Fruit fly (Drosophila melanogaster) whole organism, embryonic: Measurements from ENCODE around the gene Kmn1.

Experiments
- ATbp ChIP-seq: fragments of 200-800 bp; sonication (Bioruptor generic); optimal IDR thresholded peaks from 2 replicates; lab custom pipeline; 2017; ENCODE audit warnings: missing biosample characterization, mild to moderate bottlenecking, missing genetic modification characterization, missing genetic modification reagents
- Ada2b ChIP-seq: fragments of 200-800 bp; sonication (Bioruptor generic); IDR thresholded peaks from 2 replicates; pipeline ENCODE4 v1.3.6; 2022; ENCODE audit warnings: missing biosample characterization, missing genetic modification characterization
- Asciz ChIP-seq: fragments of 200-800 bp; sonication (Bioruptor generic); optimal IDR thresholded peaks from 2 replicates; lab custom pipeline; 2017; ENCODE audit warnings: missing biosample characterization, mild to moderate bottlenecking, missing genetic modification characterization, missing genetic modification reagents
- Awh ChIP-seq: fragments of 200-800 bp; sonication (Bioruptor generic); IDR thresholded peaks from 2 replicates; pipeline ENCODE4, ENCODE4 v1.3.6; 2022; ENCODE audit warnings: missing biosample characterization, missing genetic modification characterization
- BtbVII ChIP-seq: fragments of 200-800 bp; sonication (Bioruptor generic); optimal IDR thresholded peaks from 3 replicates; lab custom pipeline; 2017; ENCODE audit warnings: missing biosample characterization, mild to moderate bottlenecking, missing genetic modification characterization
- C15 ChIP-seq: fragments of 200-800 bp; sonication (Bioruptor generic); IDR thresholded peaks from 3 replicates; pipeline ENCODE4 v1.3.6; 2022; ENCODE audit warnings: missing biosample characterization, missing genetic modification characterization
- CG10654 ChIP-seq: fragments of 200-800 bp; sonication (Bioruptor generic); optimal IDR thresholded peaks from 2 replicates; lab custom pipeline; 2016; ENCODE audit warnings: missing biosample characterization, missing genetic modification characterization
- CG11398 ChIP-seq: fragments of 200-800 bp; sonication (Bioruptor generic); optimal IDR thresholded peaks from 2 replicates; lab custom pipeline; 2016; ENCODE audit warnings: missing biosample characterization, missing genetic modification characterization
- CG12219 ChIP-seq: fragments of 200-800 bp; sonication (Bioruptor generic); optimal IDR thresholded peaks from 3 replicates; lab custom pipeline; 2018; ENCODE audit warnings: missing biosample characterization, mild to moderate bottlenecking, missing genetic modification characterization
- CG2712 ChIP-seq: fragments of 200-800 bp; optimal IDR thresholded peaks from 3 replicates; lab custom pipeline; 2019; ENCODE audit warnings: missing biosample characterization, mild to moderate bottlenecking, missing genetic modification characterization, moderate library complexity
- CG3163 ChIP-seq: fragments of 200-800 bp; sonication (Bioruptor generic); optimal IDR thresholded peaks from 3 replicates; lab custom pipeline; 2016; ENCODE audit warnings: missing biosample characterization, missing genetic modification characterization
- CG32772 ChIP-seq: fragments of 200-800 bp; sonication (Bioruptor generic); IDR thresholded peaks from 2 replicates; pipeline ENCODE4 v1.3.6; 2022; ENCODE audit warnings: missing biosample characterization, missing genetic modification characterization
- CG34376 ChIP-seq: fragments of 200-800 bp; sonication (Bioruptor generic); optimal IDR thresholded peaks from 2 replicates; lab custom pipeline; 2018; ENCODE audit warnings: missing biosample characterization, mild to moderate bottlenecking, missing genetic modification characterization
- CG4730 ChIP-seq: fragments of 200-800 bp; sonication (Bioruptor generic); IDR thresholded peaks from 2 replicates; pipeline ENCODE4 v1.3.6; 2022; ENCODE audit warnings: missing biosample characterization, missing genetic modification characterization
- CG5180 ChIP-seq: fragments of 200-800 bp; sonication (Bioruptor generic); optimal IDR thresholded peaks from 3 replicates; lab custom pipeline; 2017; ENCODE audit warnings: missing biosample characterization, missing genetic modification characterization, mild to moderate bottlenecking, moderate library complexity, missing genetic modification reagents
- CG5245 ChIP-seq: fragments of 200-800 bp; sonication (Bioruptor generic); optimal IDR thresholded peaks from 3 replicates; lab custom pipeline; 2016; ENCODE audit warnings: missing biosample characterization, missing genetic modification characterization
- CG6272 ChIP-seq: fragments of 200-800 bp; sonication (Bioruptor generic); IDR thresholded peaks from 2 replicates; pipeline ENCODE4 v1.3.6; 2022; ENCODE audit warnings: missing biosample characterization, missing genetic modification characterization
- CG6765 ChIP-seq: fragments of 200-800 bp; sonication (Bioruptor generic); optimal IDR thresholded peaks from 3 replicates; lab custom pipeline; 2017; ENCODE audit warnings: missing biosample characterization, mild to moderate bottlenecking, missing genetic modification characterization
- CG6854 ChIP-seq: fragments of 200-800 bp; sonication (Bioruptor generic); optimal IDR thresholded peaks from 3 replicates; lab custom pipeline; 2017; ENCODE audit warnings: missing biosample characterization, mild to moderate bottlenecking, missing genetic modification characterization
- CG8478 ChIP-seq: fragments of >200 bp; optimal IDR thresholded peaks from 2 replicates; lab custom pipeline; 2018
- CG9609 ChIP-seq: fragments of 200-800 bp; sonication (Bioruptor generic); optimal IDR thresholded peaks from 3 replicates; lab custom pipeline; 2016; ENCODE audit warnings: missing biosample characterization, missing genetic modification characterization
- D19A ChIP-seq: fragments of 200-800 bp; optimal IDR thresholded peaks from 3 replicates; lab custom pipeline; 2019; ENCODE audit warnings: missing biosample characterization, mild to moderate bottlenecking, missing genetic modification characterization, moderate library complexity
- Lpt ChIP-seq: fragments of >200 bp; optimal IDR thresholded peaks from 2 replicates; lab custom pipeline; 2018; ENCODE audit warnings: missing biosample characterization, missing genetic modification characterization
- Myb ChIP-seq: fragments of 200-800 bp; sonication (Bioruptor generic); optimal IDR thresholded peaks from 2 replicates; lab custom pipeline; 2016; ENCODE audit warnings: missing biosample characterization, missing genetic modification characterization
- Nf-YA ChIP-seq: fragments of 200-800 bp; sonication (Bioruptor generic); IDR thresholded peaks from 2 replicates; pipeline ENCODE4 v1.3.6; 2022; ENCODE audit warnings: missing biosample characterization, missing genetic modification characterization
- NfI ChIP-seq: fragments of 200-800 bp; sonication (Bioruptor generic); optimal IDR thresholded peaks from 3 replicates; lab custom pipeline; 2018; ENCODE audit warnings: missing biosample characterization, mild to moderate bottlenecking, missing genetic modification characterization, moderate library complexity
- Ravus ChIP-seq: fragments of 200-800 bp; sonication (Bioruptor generic); IDR thresholded peaks from 2 replicates; pipeline ENCODE4 v1.3.6; 2022; ENCODE audit warnings: missing biosample characterization, missing genetic modification characterization
- ash1 ChIP-seq: fragments of 200-800 bp; sonication (Bioruptor generic); optimal IDR thresholded peaks from 2 replicates; lab custom pipeline; 2018; ENCODE audit warnings: missing biosample characterization, mild to moderate bottlenecking, missing genetic modification characterization
- az2 ChIP-seq: fragments of 200-800 bp; sonication (Bioruptor generic); optimal IDR thresholded peaks from 3 replicates; lab custom pipeline; 2016; ENCODE audit warnings: missing biosample characterization, missing genetic modification characterization
- crol ChIP-seq: fragments of 200-800 bp; sonication (Bioruptor generic); IDR thresholded peaks from 2 replicates; pipeline ENCODE4 v1.3.6; 2022; ENCODE audit warnings: missing biosample characterization, missing genetic modification characterization
- crp ChIP-seq, 2 experiments: fragments of 200-800 bp; sonication (Bioruptor generic); optimal IDR thresholded peaks; 2 replicates in 1 of 2; 3 replicates in 1 of 2; lab custom pipeline; 2017; ENCODE audit warnings: missing biosample characterization in 2 of 2, missing genetic modification characterization in 2 of 2, mild to moderate bottlenecking in 1 of 2, moderate library complexity in 1 of 2
- da ChIP-seq: fragments of 200-800 bp; sonication (Bioruptor generic); optimal IDR thresholded peaks from 2 replicates; lab custom pipeline; 2016; ENCODE audit warnings: missing biosample characterization, missing genetic modification characterization
- dm ChIP-seq: fragments of 200-800 bp; sonication (Bioruptor generic); optimal IDR thresholded peaks from 3 replicates; lab custom pipeline; 2016; ENCODE audit warnings: missing biosample characterization, missing genetic modification characterization
- ewg ChIP-seq: fragments of 200-800 bp; sonication (Bioruptor generic); optimal IDR thresholded peaks from 3 replicates; lab custom pipeline; 2017; ENCODE audit warnings: mild to moderate bottlenecking, missing biosample characterization, missing genetic modification reagents, missing genetic modification characterization
- fd102C ChIP-seq: fragments of 200-800 bp; sonication (Bioruptor generic); optimal IDR thresholded peaks from 2 replicates; lab custom pipeline; 2018; ENCODE audit warnings: missing biosample characterization, mild to moderate bottlenecking, missing genetic modification characterization, moderate library complexity
- her ChIP-seq: fragments of 200-800 bp; sonication (Bioruptor generic); optimal IDR thresholded peaks from 2 replicates; lab custom pipeline; 2016; ENCODE audit warnings: missing biosample characterization, missing genetic modification characterization
- lab ChIP-seq: fragments of 200-800 bp; sonication (Bioruptor generic); optimal IDR thresholded peaks from 3 replicates; lab custom pipeline; 2017; ENCODE audit warnings: missing biosample characterization, missing genetic modification characterization, mild to moderate bottlenecking, moderate library complexity, missing genetic modification reagents
- odd ChIP-seq: fragments of 200-800 bp; sonication (Bioruptor generic); optimal IDR thresholded peaks from 2 replicates; lab custom pipeline; 2017; ENCODE audit warnings: missing biosample characterization, mild to moderate bottlenecking, missing genetic modification characterization
- pfk ChIP-seq: fragments of 200-800 bp; sonication (Bioruptor generic); optimal IDR thresholded peaks from 2 replicates; lab custom pipeline; 2018; ENCODE audit warnings: missing biosample characterization, mild to moderate bottlenecking, missing genetic modification characterization, moderate library complexity
- pita ChIP-seq: fragments of 200-800 bp; sonication (Bioruptor generic); optimal IDR thresholded peaks from 2 replicates; lab custom pipeline; 2017; ENCODE audit warnings: missing biosample characterization, mild to moderate bottlenecking, missing genetic modification characterization
- salm ChIP-seq: fragments of 200-800 bp; sonication (Bioruptor generic); optimal IDR thresholded peaks from 2 replicates; lab custom pipeline; 2018; ENCODE audit warnings: missing biosample characterization, mild to moderate bottlenecking, missing genetic modification characterization
- sens ChIP-seq: fragments of 200-800 bp; sonication (Bioruptor generic); peaks from one replicate; lab custom pipeline; 2016; ENCODE audit warnings: missing biosample characterization, missing genetic modification characterization
- slbo ChIP-seq: fragments of 200-800 bp; sonication (Bioruptor generic); IDR thresholded peaks from 2 replicates; pipeline ENCODE4 v1.3.6; 2022; ENCODE audit warnings: missing biosample characterization, missing genetic modification characterization
- slp2 ChIP-seq: fragments of 200-800 bp; sonication (Bioruptor generic); optimal IDR thresholded peaks from 2 replicates; lab custom pipeline; 2016; ENCODE audit warnings: missing biosample characterization, missing genetic modification characterization
- sr ChIP-seq: fragments of 200-800 bp; sonication (Bioruptor generic); IDR thresholded peaks from 3 replicates; pipeline ENCODE4 v1.3.6; 2022; ENCODE audit warnings: missing biosample characterization, missing genetic modification characterization
- tio ChIP-seq: fragments of 200-800 bp; sonication (Bioruptor generic); optimal IDR thresholded peaks from 2 replicates; lab custom pipeline; 2017; ENCODE audit warnings: missing biosample characterization, missing genetic modification characterization, inconsistent platforms
- tna ChIP-seq: fragments of 200-800 bp; sonication (Bioruptor generic); IDR thresholded peaks from 2 replicates; pipeline ENCODE4 v1.3.6; 2022; ENCODE audit warnings: missing biosample characterization, missing genetic modification characterization; ENCODE audit not compliant: partially characterized antibody
- toy ChIP-seq: fragments of 200-800 bp; sonication (Bioruptor generic); IDR thresholded peaks from 2 replicates; pipeline ENCODE4 v1.3.6; 2022; ENCODE audit warnings: missing biosample characterization, missing genetic modification characterization
- unc-4 ChIP-seq: fragments of 200-800 bp; sonication (Bioruptor generic); IDR thresholded peaks from 2 replicates; pipeline ENCODE4 v1.3.6; 2022; ENCODE audit warnings: missing biosample characterization, missing genetic modification characterization; ENCODE audit not compliant: partially characterized antibody
- yki ChIP-seq: fragments of >200 bp; optimal IDR thresholded peaks from 3 replicates; lab custom pipeline; 2018

Kmn1 gene

DNA sequence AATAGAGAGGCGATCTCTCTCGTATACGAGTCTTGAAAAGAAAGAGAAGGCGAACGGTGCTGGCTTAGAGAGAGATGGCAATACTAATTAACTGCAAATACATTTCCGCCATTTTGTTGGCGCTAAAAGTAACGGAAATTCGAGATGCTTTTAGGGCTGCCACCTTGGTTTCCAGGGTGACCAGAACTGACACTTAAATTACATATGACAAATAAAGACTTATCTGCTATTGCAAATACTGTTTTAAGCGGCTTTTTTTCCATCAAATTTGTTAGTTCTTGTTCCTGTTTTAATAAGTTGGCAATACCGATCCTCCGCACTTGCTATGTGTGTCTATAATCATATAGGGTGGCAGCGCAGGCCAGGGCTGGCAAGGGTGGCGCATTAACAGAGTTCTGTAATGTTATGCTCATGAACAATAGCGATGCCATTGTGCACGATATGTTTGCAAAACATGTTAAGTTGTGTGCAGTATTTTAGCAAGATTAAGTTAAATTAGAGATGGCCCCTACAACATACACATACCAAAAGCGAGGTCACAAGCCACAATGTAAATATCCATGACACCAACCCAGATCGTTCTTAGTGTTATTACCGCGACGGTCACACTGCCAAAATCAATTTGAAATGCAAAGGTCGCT is 8.1 kb upstream of the Kmn1 start, which contains the start of gene nod (continued):
- TF ChIP-seq CG4730 (GFP tag; lab: Robert Waterston, UW) = peak; percentile 44; the same call in 1 of the 2 replicates
- TF ChIP-seq CG6272 (GFP tag; lab: Robert Waterston, UW) = peak; percentile 48; the same call in 1 of the 2 replicates
- 0 out of 2 replicates have a peak, but pooled peaks have one; percentile 37 for TF ChIP-seq Awh
- TF ChIP-seq CG3163 (GFP tag; lab: Kevin White, UChicago) = peak; percentile 51
- peak; percentile 61 for TF ChIP-seq az2
- TF ChIP-seq odd (GFP tag; lab: Kevin White, UChicago) = no peak

DNA sequence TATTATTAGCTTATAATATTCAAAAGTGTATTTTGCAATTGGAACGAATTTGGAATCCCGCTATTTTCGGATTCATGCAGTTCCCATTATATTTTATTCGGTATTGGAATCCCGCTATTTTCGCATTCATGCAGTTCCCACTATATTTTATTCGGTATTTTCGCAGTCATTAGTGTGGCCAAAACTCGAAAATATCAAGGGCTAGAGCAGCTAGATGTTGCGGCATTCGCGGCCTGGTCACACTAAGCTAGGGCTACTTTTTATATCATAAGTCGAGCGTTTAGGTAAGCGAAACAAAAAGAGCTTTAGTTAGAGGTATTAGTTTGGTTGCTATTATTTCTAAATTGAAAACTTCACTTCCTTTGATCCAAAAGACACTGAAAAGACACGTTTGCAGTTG is 6.6 kb upstream of the Kmn1 start:
- TF ChIP-seq da (GFP tag; lab: Kevin White, UChicago) (no peak), unc-4 (GFP tag; lab: Robert Waterston, UW) (peak; percentile 47; the same call in 1 of the 2 replicates), ATbp (GFP tag; lab: Kevin White, UChicago) (no peak), slp2 (GFP tag; lab: Kevin White, UChicago) (no peak), CG8478 (lab: Kevin White, UChicago) (no peak), CG2712 (tag; lab: Kevin White, UChicago) (peak; percentile 21), slbo (no peak), D19A (tag; lab: Kevin White, UChicago) (no peak), CG5245 (GFP tag; lab: Kevin White, UChicago) (no peak), Ada2b (GFP tag; lab: Robert Waterston, UW) (no peak), Lpt (GFP tag; lab: Kevin White, UChicago) (no peak), lab (GFP tag; lab: Kevin White, UChicago) (no peak), Myb (GFP tag; lab: Kevin White, UChicago) (peak; percentile 17), CG32772 (GFP tag; lab: Robert Waterston, UW) (no peak), CG10654 (GFP tag; lab: Kevin White, UChicago) (no peak), C15 (GFP tag; lab: Robert Waterston, UW) (no peak), CG5180 (no peak), yki (lab: Kevin White, UChicago) (no peak), CG9609 (no peak), toy (GFP tag; lab: Robert Waterston, UW) (no peak), crp (GFP tag; optimal IDR thresholded peaks at IDR 0.05; lab: Kevin White, UChicago) (no peak), Asciz (no peak), CG34376 (GFP tag; lab: Kevin White, UChicago) (no peak), Ravus (no peak), tio (GFP tag; lab: Kevin White, UChicago) (no peak), NfI (GFP tag; lab: Kevin White, UChicago) (no peak), sens (no peak), salm (no peak), CG11398 (GFP tag; lab: Kevin White, UChicago) (no peak), BtbVII (GFP tag; lab: Kevin White, UChicago) (no peak), her (no peak), ewg (GFP tag; lab: Kevin White, UChicago) (no peak), pfk (GFP tag; lab: Kevin White, UChicago) (no peak), Nf-YA (GFP tag; lab: Robert Waterston, UW) (no peak), fd102C (GFP tag; lab: Kevin White, UChicago) (no peak), tna (GFP tag; lab: Robert Waterston, UW) (no peak), sr (GFP tag; lab: Robert Waterston, UW) (no peak), ash1 (GFP tag; lab: Kevin White, UChicago) (no peak), CG6765 (GFP tag; lab: Kevin White, UChicago) (no peak), CG6272 (GFP tag; lab: Robert Waterston, UW) (no peak), CG12219 (GFP tag; lab: Kevin White, UChicago) (no peak), crol (GFP tag; lab: Robert Waterston, UW) (no peak), CG6854 (GFP tag; lab: Kevin White, UChicago) (no peak), pita (no peak), Awh (no peak), dm (no peak)
